Fruit fly (Drosophila melanogaster) whole organism, prepupa: ENCODE measurements around the gene CG14540.

Source experiments
- CG16779 ChIP-seq: fragments of 200-800 bp; sonication (Bioruptor generic); optimal IDR thresholded peaks from 3 replicates; lab custom pipeline; 2017; ENCODE audit warnings: missing biosample characterization, mild to moderate bottlenecking, missing genetic modification characterization
- Gug ChIP-seq: fragments of 200-800 bp; sonication (Bioruptor generic); IDR thresholded peaks from 2 replicates; pipeline ENCODE4 v1.3.6; 2022; ENCODE audit warnings: missing biosample characterization, missing genetic modification characterization
- Hr39 ChIP-seq: fragments of 200-800 bp; sonication (Bioruptor generic); optimal IDR thresholded peaks from 2 replicates; lab custom pipeline; 2016; ENCODE audit warnings: missing biosample characterization, missing genetic modification characterization
- Lpt ChIP-seq: fragments of 200-800 bp; sonication (Bioruptor generic); optimal IDR thresholded peaks from 3 replicates; lab custom pipeline; 2016; ENCODE audit warnings: missing biosample characterization, missing genetic modification characterization
- svp ChIP-seq: fragments of 200-800 bp; sonication (Bioruptor generic); peaks from one replicate; lab custom pipeline; 2016; ENCODE audit warnings: missing biosample characterization, missing genetic modification characterization

dm6 chr3R:25982734-25983133, 23.7 kb downstream of the CG14540 start, which contains the start of gene Nf1:
- no peak for TF ChIP-seq Gug (GFP tag; lab: Robert Waterston, UW)
- TF ChIP-seq svp (GFP tag; lab: Kevin White, UChicago), result no peak
- TF ChIP-seq CG16779 (tag; lab: Kevin White, UChicago), result no peak
- no peak for TF ChIP-seq Lpt
- no peak for TF ChIP-seq Hr39 (GFP tag; lab: Kevin White, UChicago)
